Fruit fly (Drosophila melanogaster) whole organism, prepupa: ENCODE data around the gene Tg.

ENCODE experiments used
- Blimp-1 ChIP-seq: fragments of 200-800 bp; sonication (Bioruptor generic); optimal IDR thresholded peaks from 3 replicates; lab custom pipeline; 2017; ENCODE audit warnings: missing biosample characterization, missing genetic modification characterization, mild to moderate bottlenecking, moderate library complexity, missing genetic modification reagents
- CG10669 ChIP-seq: fragments of 200-800 bp; sonication (Bioruptor generic); optimal IDR thresholded peaks from 3 replicates; lab custom pipeline; 2018; ENCODE audit warnings: missing biosample characterization, mild to moderate bottlenecking, missing genetic modification characterization, moderate library complexity
- CG11902 ChIP-seq: fragments of 200-800 bp; sonication (Bioruptor generic); optimal IDR thresholded peaks from 3 replicates; lab custom pipeline; 2016; ENCODE audit warnings: missing biosample characterization, missing genetic modification characterization
- CG15336 ChIP-seq: fragments of 200-800 bp; sonication (Bioruptor generic); IDR thresholded peaks from 2 replicates; pipeline ENCODE4 v1.3.6; 2022; ENCODE audit warnings: missing biosample characterization, missing genetic modification characterization
- CG1621 ChIP-seq: fragments of 200-800 bp; sonication (Bioruptor generic); optimal IDR thresholded peaks from 3 replicates; lab custom pipeline; 2018; ENCODE audit warnings: missing biosample characterization, mild to moderate bottlenecking, missing genetic modification characterization
- CG16779 ChIP-seq: fragments of 200-800 bp; sonication (Bioruptor generic); optimal IDR thresholded peaks from 3 replicates; lab custom pipeline; 2017; ENCODE audit warnings: missing biosample characterization, mild to moderate bottlenecking, missing genetic modification characterization
- CG3032 ChIP-seq: fragments of 200-800 bp; optimal IDR thresholded peaks from 2 replicates; lab custom pipeline; 2019; ENCODE audit warnings: missing biosample characterization, mild to moderate bottlenecking, missing genetic modification characterization, moderate library complexity
- CG31627 ChIP-seq: fragments of 200-800 bp; sonication (Bioruptor generic); optimal IDR thresholded peaks from 3 replicates; lab custom pipeline; 2016; ENCODE audit warnings: missing biosample characterization, missing genetic modification characterization
- CG32006 ChIP-seq: fragments of 200-800 bp; sonication (Bioruptor generic); optimal IDR thresholded peaks from 3 replicates; lab custom pipeline; 2017; ENCODE audit warnings: missing biosample characterization, mild to moderate bottlenecking, missing genetic modification characterization
- CG34406 ChIP-seq: fragments of 200-800 bp; sonication (Bioruptor generic); optimal IDR thresholded peaks from 3 replicates; lab custom pipeline; 2016; ENCODE audit warnings: missing biosample characterization, missing genetic modification characterization
- CG4318 ChIP-seq: fragments of 200-800 bp; sonication (Bioruptor generic); optimal IDR thresholded peaks from 3 replicates; lab custom pipeline; 2017; ENCODE audit warnings: missing biosample characterization, mild to moderate bottlenecking, missing genetic modification characterization
- CG6163 ChIP-seq: fragments of 200-800 bp; sonication (Bioruptor generic); IDR thresholded peaks from 3 replicates; pipeline ENCODE4 v1.3.6; 2022; ENCODE audit warnings: missing biosample characterization, missing genetic modification characterization
- CG6808 ChIP-seq: fragments of 200-800 bp; sonication (Bioruptor generic); optimal IDR thresholded peaks from 3 replicates; lab custom pipeline; 2017; ENCODE audit warnings: missing biosample characterization, missing genetic modification characterization, mild to moderate bottlenecking, moderate library complexity, missing genetic modification reagents
- CG6854 ChIP-seq: fragments of 200-800 bp; sonication (Bioruptor generic); optimal IDR thresholded peaks from 2 replicates; lab custom pipeline; 2017; ENCODE audit warnings: missing biosample characterization, mild to moderate bottlenecking, missing genetic modification characterization
- CG8319 ChIP-seq: fragments of 200-800 bp; sonication (Bioruptor generic); optimal IDR thresholded peaks from 3 replicates; lab custom pipeline; 2016; ENCODE audit warnings: missing biosample characterization, missing genetic modification characterization
- CG8632 ChIP-seq: fragments of 200-800 bp; sonication (Bioruptor generic); optimal IDR thresholded peaks from 3 replicates; lab custom pipeline; 2016; ENCODE audit warnings: missing biosample characterization, missing genetic modification characterization
- CG9139 ChIP-seq: fragments of 200-800 bp; sonication (Bioruptor generic); optimal IDR thresholded peaks from 3 replicates; lab custom pipeline; 2017; ENCODE audit warnings: missing biosample characterization, mild to moderate bottlenecking, missing genetic modification characterization
- Eip75B ChIP-seq: fragments of 200-800 bp; sonication (Bioruptor generic); optimal IDR thresholded peaks from 3 replicates; lab custom pipeline; 2016; ENCODE audit warnings: missing biosample characterization, missing genetic modification characterization
- Eip78C ChIP-seq: fragments of 200-800 bp; sonication (Bioruptor generic); peaks from one replicate; lab custom pipeline; 2016; ENCODE audit warnings: missing biosample characterization, missing genetic modification characterization
- Ets96B ChIP-seq: fragments of 200-800 bp; optimal IDR thresholded peaks from 2 replicates; lab custom pipeline; 2019; ENCODE audit warnings: missing biosample characterization, mild to moderate bottlenecking, missing genetic modification characterization, moderate library complexity
- Gug ChIP-seq: fragments of 200-800 bp; sonication (Bioruptor generic); IDR thresholded peaks from 2 replicates; pipeline ENCODE4 v1.3.6; 2022; ENCODE audit warnings: missing biosample characterization, missing genetic modification characterization
- Hr38 ChIP-seq: sonication (Bioruptor generic); optimal IDR thresholded peaks from 2 replicates; lab custom pipeline; 2016; ENCODE audit warnings: missing biosample characterization, missing genetic modification characterization
- Hr4 ChIP-seq: fragments of 200-800 bp; sonication (Bioruptor generic); optimal IDR thresholded peaks from 3 replicates; lab custom pipeline; 2016; ENCODE audit warnings: missing biosample characterization, missing genetic modification characterization
- Lpt ChIP-seq: fragments of 200-800 bp; sonication (Bioruptor generic); optimal IDR thresholded peaks from 3 replicates; lab custom pipeline; 2016; ENCODE audit warnings: missing biosample characterization, missing genetic modification characterization
- Smox ChIP-seq: fragments of 200-800 bp; sonication (Bioruptor generic); optimal IDR thresholded peaks from 3 replicates; lab custom pipeline; 2016; ENCODE audit warnings: missing biosample characterization, missing genetic modification characterization
- Sox102F ChIP-seq: fragments of 200-800 bp; sonication (Bioruptor generic); optimal IDR thresholded peaks from 2 replicates; lab custom pipeline; 2016; ENCODE audit warnings: missing biosample characterization, mild to moderate bottlenecking, missing genetic modification characterization
- Sox14 ChIP-seq: fragments of 200-800 bp; sonication (Bioruptor generic); optimal IDR thresholded peaks from 3 replicates; lab custom pipeline; 2016; ENCODE audit warnings: missing biosample characterization, missing genetic modification characterization
- achi ChIP-seq: fragments of 200-800 bp; sonication (Bioruptor generic); optimal IDR thresholded peaks from 3 replicates; lab custom pipeline; 2016; ENCODE audit warnings: missing biosample characterization, missing genetic modification characterization
- dac ChIP-seq: fragments of 200-800 bp; sonication (Bioruptor generic); optimal IDR thresholded peaks from 2 replicates; lab custom pipeline; 2017; ENCODE audit warnings: missing biosample characterization, mild to moderate bottlenecking, missing genetic modification characterization
- dsx ChIP-seq: fragments of 200-800 bp; optimal IDR thresholded peaks from 3 replicates; lab custom pipeline; 2019; ENCODE audit warnings: missing biosample characterization, mild to moderate bottlenecking, missing genetic modification characterization, moderate library complexity; ENCODE audit not compliant: poor library complexity, severe bottlenecking
- eg ChIP-seq: fragments of 200-800 bp; sonication (Bioruptor generic); IDR thresholded peaks from 3 replicates; pipeline ENCODE4 v1.3.6; 2022; ENCODE audit warnings: missing biosample characterization, missing genetic modification characterization
- esn ChIP-seq: fragments of 200-800 bp; sonication (Bioruptor generic); optimal IDR thresholded peaks from 2 replicates; lab custom pipeline; 2016; ENCODE audit warnings: missing biosample characterization, mild to moderate bottlenecking, missing genetic modification characterization, moderate library complexity
- fd59A ChIP-seq: fragments of 200-800 bp; sonication (Bioruptor generic); optimal IDR thresholded peaks from 2 replicates; lab custom pipeline; 2017; ENCODE audit warnings: missing biosample characterization, mild to moderate bottlenecking, missing genetic modification characterization, missing genetic modification reagents
- fd85E ChIP-seq: fragments of 200-800 bp; sonication (Bioruptor generic); optimal IDR thresholded peaks from 3 replicates; lab custom pipeline; 2016; ENCODE audit warnings: missing biosample characterization, missing genetic modification characterization
- net ChIP-seq: fragments of 200-800 bp; sonication (Bioruptor generic); optimal IDR thresholded peaks from 3 replicates; lab custom pipeline; 2016; ENCODE audit warnings: missing biosample characterization, missing genetic modification characterization
- salr ChIP-seq, 2 experiments: fragments of 200-800 bp; sonication (Bioruptor generic); optimal IDR thresholded peaks; 3 replicates each; lab custom pipeline; 2016 to 2018; ENCODE audit warnings: missing biosample characterization in 2 of 2, missing genetic modification characterization in 2 of 2, mild to moderate bottlenecking in 1 of 2
- spab ChIP-seq: fragments of 200-800 bp; sonication (Bioruptor generic); optimal IDR thresholded peaks from 2 replicates; lab custom pipeline; 2017; ENCODE audit warnings: missing biosample characterization, mild to moderate bottlenecking, missing genetic modification characterization, missing genetic modification reagents
- ss ChIP-seq, 2 experiments: fragments of 200-800 bp; sonication (Bioruptor generic); optimal IDR thresholded peaks; 2 replicates in 1 of 2; 3 replicates in 1 of 2; lab custom pipeline; 2017 to 2018; ENCODE audit warnings: mild to moderate bottlenecking in 2 of 2, missing biosample characterization in 2 of 2, missing genetic modification characterization in 2 of 2, moderate library complexity in 1 of 2
- svp ChIP-seq: fragments of 200-800 bp; sonication (Bioruptor generic); peaks from one replicate; lab custom pipeline; 2016; ENCODE audit warnings: missing biosample characterization, missing genetic modification characterization
- topi ChIP-seq: fragments of 200-800 bp; sonication (Bioruptor generic); optimal IDR thresholded peaks from 3 replicates; lab custom pipeline; 2016; ENCODE audit warnings: missing biosample characterization, missing genetic modification characterization

Tg gene

DNA sequence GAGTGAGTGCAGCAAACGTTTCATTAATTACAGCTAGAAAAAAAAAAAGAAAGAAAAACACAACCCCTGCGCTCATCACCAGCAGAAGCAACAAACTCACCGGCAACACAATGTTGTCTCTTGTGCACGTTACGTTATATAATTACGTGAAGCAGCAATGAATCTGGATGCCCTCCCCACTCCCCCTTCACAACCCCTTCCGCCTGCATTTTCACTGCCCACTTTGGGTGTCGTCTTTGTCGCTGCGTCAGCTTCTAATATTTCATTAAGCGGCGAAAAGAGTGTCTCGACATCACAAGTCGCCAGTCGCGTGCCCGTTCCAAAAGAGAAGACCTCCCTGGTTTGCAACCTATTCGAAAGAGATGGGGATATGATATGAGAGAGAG is 44.8 kb upstream of the Tg start:
- TF ChIP-seq CG6808 (GFP tag; lab: Kevin White, UChicago), result no peak
- no peak for TF ChIP-seq CG11902 (GFP tag; lab: Kevin White, UChicago)
- no peak for TF ChIP-seq Sox14
- no peak for TF ChIP-seq eg (GFP tag; lab: Robert Waterston, UW)
- TF ChIP-seq Lpt (GFP tag; lab: Kevin White, UChicago), result no peak
- no peak for TF ChIP-seq CG6854
- TF ChIP-seq net (GFP tag; lab: Kevin White, UChicago), result no peak
- no peak for TF ChIP-seq Ets96B (tag; lab: Kevin White, UChicago)
- TF ChIP-seq topi (GFP tag; lab: Kevin White, UChicago), result no peak
- no peak for TF ChIP-seq Blimp-1
- no peak for TF ChIP-seq esn (GFP tag; lab: Kevin White, UChicago)
- no peak for TF ChIP-seq CG8632 (GFP tag; lab: Kevin White, UChicago)
- TF ChIP-seq fd85E (GFP tag; lab: Kevin White, UChicago), result no peak
- no peak for TF ChIP-seq achi (GFP tag; lab: Kevin White, UChicago)
- no peak for TF ChIP-seq salr (GFP tag; optimal IDR thresholded peaks at IDR 0.05; lab: Kevin White, UChicago)
- TF ChIP-seq, all 60 proteins: peak for 0

DNA sequence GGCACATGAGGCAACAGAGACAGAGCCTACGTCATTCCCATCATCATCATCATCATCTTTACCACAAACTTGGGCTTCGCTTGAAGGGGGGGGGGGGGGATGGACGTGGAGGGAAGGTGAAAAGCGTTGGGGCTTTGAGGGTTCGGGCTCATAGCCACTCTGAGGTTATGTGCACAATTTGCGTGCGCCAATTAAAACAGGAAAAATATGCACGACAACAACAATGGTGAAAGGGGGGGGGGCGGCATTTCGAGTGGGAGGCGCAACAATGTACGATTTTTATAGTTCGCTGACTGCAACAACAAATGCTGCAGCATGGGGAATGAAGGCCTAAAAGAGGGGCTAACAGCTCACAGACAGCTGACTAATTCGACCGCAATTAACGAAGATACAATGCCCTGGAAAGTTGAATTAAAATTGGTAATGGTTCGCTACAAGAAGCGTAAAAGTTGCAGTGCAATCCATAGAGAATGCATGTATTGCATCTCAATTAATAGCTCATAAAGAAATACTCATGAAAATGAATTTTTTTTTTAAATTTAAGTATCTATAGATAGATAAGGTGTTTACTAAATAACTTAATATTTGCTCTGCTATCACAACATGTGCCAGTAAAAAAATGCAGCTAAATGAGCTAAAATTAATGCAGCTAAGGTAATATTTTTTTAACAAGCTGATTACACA is 44.2 kb upstream of the Tg start:
- peak; percentile 60 for TF ChIP-seq CG32006 (GFP tag; lab: Kevin White, UChicago)
- TF ChIP-seq eg (GFP tag; lab: Robert Waterston, UW), result 0 out of 3 replicates have a peak, but pooled peaks have one; percentile 16
- TF ChIP-seq CG6163 (GFP tag; lab: Robert Waterston, UW), result peak; percentile 38; the same call in 1 of the 3 replicates
- TF ChIP-seq Eip78C (GFP tag; lab: Kevin White, UChicago), result peak; percentile 66
- TF ChIP-seq spab (GFP tag; lab: Kevin White, UChicago), result no peak
- TF ChIP-seq Hr4 (GFP tag; lab: Kevin White, UChicago), result peak; percentile 53
- peak; percentile 21 for TF ChIP-seq CG4318
- peak in 1 of 2 experiments; percentile 56 for TF ChIP-seq ss (GFP tag; optimal IDR thresholded peaks at IDR 0.05; lab: Kevin White, UChicago)
- TF ChIP-seq CG8319 (GFP tag; lab: Kevin White, UChicago), result no peak
- peak; percentile 92 for TF ChIP-seq dsx (GFP tag; lab: Kevin White, UChicago)

DNA sequence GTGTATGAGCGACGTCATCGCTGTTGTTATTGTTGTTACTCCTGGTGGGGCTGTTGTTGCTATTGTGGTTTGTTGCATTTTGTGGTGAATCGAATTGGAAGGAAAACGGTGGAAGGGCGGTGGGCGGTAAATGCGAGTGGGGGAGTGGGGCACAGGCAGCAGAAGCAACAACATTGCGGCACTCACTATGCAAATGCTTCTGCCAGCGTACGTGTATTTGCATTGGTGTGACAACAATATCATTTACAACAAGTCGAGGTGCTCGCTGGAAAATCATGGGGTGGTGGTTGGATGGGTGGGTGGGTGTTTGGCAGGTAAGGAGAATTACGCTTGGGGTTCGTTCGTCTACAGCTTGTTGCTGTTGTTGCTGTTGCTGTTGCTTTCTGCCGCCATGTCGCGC is 43.6 kb upstream of the Tg start:
- TF ChIP-seq fd85E (GFP tag; lab: Kevin White, UChicago) (no peak), CG6163 (GFP tag; lab: Robert Waterston, UW) (0 out of 3 replicates have a peak, but pooled peaks have one; percentile 42), CG31627 (GFP tag; lab: Kevin White, UChicago) (no peak)

DNA sequence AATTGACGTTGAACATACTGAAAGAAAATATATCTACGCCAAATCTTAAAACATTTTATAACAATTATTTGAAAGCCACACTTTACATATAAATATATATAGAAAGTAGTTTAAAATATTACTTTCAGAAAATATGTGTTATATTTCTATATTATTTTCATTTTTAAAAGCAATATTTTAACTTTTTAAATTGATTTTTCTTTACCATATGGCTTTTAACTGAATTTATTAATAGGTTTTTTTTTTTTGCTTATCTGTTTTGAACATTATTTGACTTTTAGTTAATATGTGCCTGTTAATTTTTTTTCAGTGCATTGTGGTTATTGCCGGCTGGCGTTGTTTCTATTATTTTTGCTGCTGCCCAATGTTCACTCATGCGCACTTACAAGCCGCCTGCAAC is 43.2 kb upstream of the Tg start:
- TF ChIP-seq eg (GFP tag; lab: Robert Waterston, UW) (peak; percentile 69), spab (GFP tag; lab: Kevin White, UChicago) (peak; percentile 27), dac (GFP tag; lab: Kevin White, UChicago) (no peak), CG34406 (peak; percentile 10), CG8319 (GFP tag; lab: Kevin White, UChicago) (no peak), Blimp-1 (no peak), Ets96B (tag; lab: Kevin White, UChicago) (peak; percentile 44), CG4318 (peak; percentile 62), svp (GFP tag; lab: Kevin White, UChicago) (no peak), fd59A (no peak), Sox102F (GFP tag; lab: Kevin White, UChicago) (no peak), achi (GFP tag; lab: Kevin White, UChicago) (peak; percentile 26), CG16779 (tag; lab: Kevin White, UChicago) (no peak), CG32006 (GFP tag; lab: Kevin White, UChicago) (peak; percentile 75), CG9139 (GFP tag; lab: Kevin White, UChicago) (no peak), Gug (0 out of 2 replicates have a peak, but pooled peaks have one; percentile 20), CG1621 (no peak), CG3032 (peak; percentile 34), CG31627 (GFP tag; lab: Kevin White, UChicago) (no peak), CG10669 (no peak), fd85E (GFP tag; lab: Kevin White, UChicago) (no peak), Hr38 (GFP tag; lab: Kevin White, UChicago) (no peak), topi (GFP tag; lab: Kevin White, UChicago) (no peak), Smox (GFP tag; lab: Kevin White, UChicago) (no peak), Eip75B (no peak), Hr4 (GFP tag; lab: Kevin White, UChicago) (peak; percentile 59), Eip78C (GFP tag; lab: Kevin White, UChicago) (peak; percentile 84), CG6854 (no peak), CG15336 (peak; percentile 66), dsx (GFP tag; lab: Kevin White, UChicago) (no peak), salr (GFP tag; optimal IDR thresholded peaks at IDR 0.05; lab: Kevin White, UChicago) (peak in 1 of 2 experiments; percentile 45), esn (GFP tag; lab: Kevin White, UChicago) (no peak), ss (GFP tag; optimal IDR thresholded peaks at IDR 0.05; lab: Kevin White, UChicago) (peak in 1 of 2 experiments; percentile 15)
